Worm (Caenorhabditis elegans) whole organism, mixed stage, embryonic: Measurements from ENCODE around the gene C27A7.5.

Experiments
- ceh-43 ChIP-seq: fragments of 200-800 bp; sonication (Bioruptor generic); optimal IDR thresholded peaks from 2 replicates; lab custom pipeline; 2018; ENCODE audit warnings: mild to moderate bottlenecking, missing genetic modification characterization, moderate library complexity, missing compliant biosample characterization
- lsy-2 ChIP-seq: fragments of 150-350 bp; optimal IDR thresholded peaks from 2 replicates; lab custom pipeline; 2014; ENCODE audit warnings: missing biosample characterization, missing genetic modification characterization
- mep-1 ChIP-seq: fragments of 150-350 bp; optimal IDR thresholded peaks from 2 replicates; lab custom pipeline; 2017; ENCODE audit warnings: missing biosample characterization, missing genetic modification reagents, missing genetic modification characterization, inconsistent platforms
- nhr-28 ChIP-seq: fragments of 150-350 bp; optimal IDR thresholded peaks from 2 replicates; lab custom pipeline; 2014; ENCODE audit warnings: missing biosample characterization, missing genetic modification characterization
- snpc-4 ChIP-seq: fragments of 150-350 bp; optimal IDR thresholded peaks from 2 replicates; lab custom pipeline; 2014; ENCODE audit warnings: missing biosample characterization, missing genetic modification characterization
- unc-39 ChIP-seq: fragments of 150-350 bp; optimal IDR thresholded peaks from 2 replicates; lab custom pipeline; 2014; ENCODE audit warnings: missing biosample characterization, missing genetic modification characterization
- ztf-11 ChIP-seq: fragments of 150-350 bp; optimal IDR thresholded peaks from 2 replicates; lab custom pipeline; 2014; ENCODE audit warnings: missing biosample characterization, missing genetic modification characterization

ce11 chrV:12198545-12198944, 36.4 kb upstream of the C27A7.5 start, which contains the start of gene lon-3:
- TF ChIP-seq nhr-28 (tag; lab: Kevin White, UChicago) (no peak), snpc-4 (tag; lab: Kevin White, UChicago) (no peak), ztf-11 (tag; lab: Kevin White, UChicago) (no peak), lsy-2 (tag; lab: Kevin White, UChicago) (no peak), mep-1 (tag; lab: Kevin White, UChicago) (no peak), unc-39 (tag; lab: Kevin White, UChicago) (no peak), ceh-43 (GFP tag; lab: Kevin White, UChicago) (no peak)
